Fruit fly (Drosophila melanogaster) S2 (cell line): Measurements from ENCODE around the gene CG32237.
A peak's percentile ranks its signal among the peaks of the same experiment; 100 is the strongest.

Experiments
- CG8478 ChIP-seq: fragments of >200 bp; optimal IDR thresholded peaks from 2 replicates; lab custom pipeline; 2018
- CTCF ChIP-seq, 2 experiments: fragments of >200 bp; optimal IDR thresholded peaks; 2 replicates each; lab custom pipeline; 2018

DNA sequence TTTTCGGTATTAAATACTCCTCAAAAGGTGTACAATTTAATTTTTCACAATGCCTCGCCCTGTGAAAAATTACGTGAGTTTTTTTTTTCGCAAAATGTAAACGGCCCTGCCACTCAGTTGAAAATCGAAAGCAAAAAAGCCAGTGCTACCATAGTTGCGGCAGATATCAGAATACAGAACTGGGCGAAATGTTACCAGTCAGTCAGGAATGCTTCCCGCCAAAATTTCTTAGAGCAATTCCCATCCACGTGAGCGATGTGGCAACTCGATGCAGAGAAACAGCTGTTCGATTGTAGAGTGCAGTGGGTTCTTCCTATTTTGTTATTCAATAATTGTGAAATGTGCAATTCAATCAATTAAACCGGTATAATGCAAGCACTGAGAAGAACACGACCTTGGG, 26.7 kb downstream of the CG32237 start, which contains the start of the genes Dhc64C and LeuRS-m:
- no peak for TF ChIP-seq CG8478 (lab: Kevin White, UChicago)
- TF ChIP-seq CTCF (optimal IDR thresholded peaks at IDR 0.05; lab: Kevin White, UChicago), result peak; percentile 45 to 54
